Worm (Caenorhabditis elegans): Measurements from ENCODE around the gene K07D4.9.

Gene K07D4.9

ce11 chrII:4007972-4008371, 20.4 kb upstream of the K07D4.9 start:
- TF ChIP-seq snpc-3.4 (tag; optimal IDR thresholded peaks at IDR 0.05) (no peak), aptf-2 (GFP tag; conservative IDR thresholded peaks at IDR 0.05) (no peak), ztf-26 (tag; optimal IDR thresholded peaks at IDR 0.05) (no peak), zfh-2 (GFP tag; conservative IDR thresholded peaks at IDR 0.05) (peak; percentile 78), lsl-1 (GFP tag; optimal IDR thresholded peaks at IDR 0.05) (no peak), C06A6.2 (GFP tag; conservative IDR thresholded peaks at IDR 0.05) (no peak), egl-44 (GFP tag; IDR thresholded peaks at IDR 0.05) (no peak), sea-2 (GFP tag; IDR thresholded peaks at IDR 0.05) (0 out of 2 replicates have a peak, but pooled peaks have one; percentile 43), bed-2 (GFP tag; IDR thresholded peaks at IDR 0.05) (no peak), egrh-3 (GFP tag; IDR thresholded peaks at IDR 0.05) (peak; percentile 37; the same call in 1 of the 2 replicates)

DNA sequence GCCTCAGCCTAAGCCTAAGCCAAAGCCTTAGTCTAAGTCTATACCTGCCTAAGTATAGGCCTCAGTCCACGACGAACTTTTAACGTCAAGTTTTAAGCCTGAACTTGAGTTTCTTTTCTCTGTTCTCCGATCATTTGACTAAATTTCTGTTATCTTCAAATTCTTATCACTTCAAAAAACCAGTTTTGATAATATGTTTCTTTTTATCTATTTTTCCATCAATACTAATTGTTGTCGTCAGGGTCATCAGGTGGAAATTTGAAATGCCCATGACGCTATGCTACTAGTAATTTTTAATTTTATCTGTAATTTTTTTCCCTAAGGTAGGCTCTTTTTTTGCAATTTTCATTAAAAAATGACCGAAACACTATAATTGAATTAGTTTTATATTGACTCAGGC, 16.9 kb upstream of the K07D4.9 start:
- TF ChIP-seq gei-17 (GFP tag; optimal IDR thresholded peaks at IDR 0.05) (no peak), ztf-28 (GFP tag; IDR thresholded peaks at IDR 0.05) (no peak), hlh-12 (tag; optimal IDR thresholded peaks at IDR 0.05) (no peak), hlh-26 (GFP tag; conservative IDR thresholded peaks at IDR 0.05) (no peak), xnd-1 (tag; optimal IDR thresholded peaks at IDR 0.05) (no peak), repo-1 (tag; optimal IDR thresholded peaks at IDR 0.05) (no peak), Y79H2A.3 (GFP tag; conservative IDR thresholded peaks at IDR 0.05) (no peak), egl-18 (GFP tag; IDR thresholded peaks at IDR 0.05) (no peak), ztf-3 (GFP tag; optimal IDR thresholded peaks at IDR 0.05) (no peak), lag-1 (GFP tag; IDR thresholded peaks at IDR 0.05) (no peak), F39B2.1 (GFP tag; IDR thresholded peaks at IDR 0.05) (no peak), F33H1.4 (GFP tag; IDR thresholded peaks at IDR 0.05) (no peak), B0261.1 (tag; optimal IDR thresholded peaks at IDR 0.05) (no peak), hrde-1 (tag; optimal IDR thresholded peaks at IDR 0.05; ENCODE audit: borderline replicate concordance) (no peak), ceh-91 (GFP tag; IDR thresholded peaks at IDR 0.05) (no peak), unc-62 (GFP tag; optimal IDR thresholded peaks at IDR 0.05) (no peak), madf-10 (tag; optimal IDR thresholded peaks at IDR 0.05) (no peak)

DNA sequence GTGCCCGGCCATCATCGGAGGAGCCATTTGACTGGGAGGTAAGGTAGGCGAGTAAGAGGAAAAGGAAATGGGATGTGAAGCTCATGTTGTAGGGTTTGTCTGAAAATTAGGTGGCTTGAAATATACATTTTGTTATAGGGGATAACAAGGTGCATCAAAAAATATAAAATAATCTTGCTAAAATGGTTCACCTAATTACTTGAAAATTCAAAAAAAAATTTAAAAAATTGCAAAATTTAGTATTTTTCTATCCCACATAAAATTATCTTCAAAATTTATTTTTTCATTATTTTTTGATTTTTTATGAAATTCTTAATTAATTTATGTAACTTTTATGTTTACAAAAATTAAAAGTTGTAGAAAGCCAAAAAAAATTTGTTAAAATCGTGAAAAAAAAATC, 9.8 kb upstream of the K07D4.9 start, which contains the start of gene K07D4.6:
Gene K07D4.6 (minus strand): TSS at position 101 of the 400 bp plus-strand sequence.
- TF ChIP-seq ccch-3 (GFP tag; optimal IDR thresholded peaks at IDR 0.05) (no peak), B0336.3 (GFP tag; IDR thresholded peaks at IDR 0.05) (no peak), fkh-3 (tag; optimal IDR thresholded peaks at IDR 0.05) (no peak), zfh-2 (GFP tag; conservative IDR thresholded peaks at IDR 0.05) (no peak), K11D2.4 (GFP tag; IDR thresholded peaks at IDR 0.05) (no peak), ekl-4 (GFP tag; IDR thresholded peaks at IDR 0.05) (no peak), F39B2.1 (GFP tag; IDR thresholded peaks at IDR 0.05) (no peak), snpc-4 (GFP tag; optimal IDR thresholded peaks at IDR 0.05) (no peak), snpc-4 (tag; optimal IDR thresholded peaks at IDR 0.05) (no peak)

DNA sequence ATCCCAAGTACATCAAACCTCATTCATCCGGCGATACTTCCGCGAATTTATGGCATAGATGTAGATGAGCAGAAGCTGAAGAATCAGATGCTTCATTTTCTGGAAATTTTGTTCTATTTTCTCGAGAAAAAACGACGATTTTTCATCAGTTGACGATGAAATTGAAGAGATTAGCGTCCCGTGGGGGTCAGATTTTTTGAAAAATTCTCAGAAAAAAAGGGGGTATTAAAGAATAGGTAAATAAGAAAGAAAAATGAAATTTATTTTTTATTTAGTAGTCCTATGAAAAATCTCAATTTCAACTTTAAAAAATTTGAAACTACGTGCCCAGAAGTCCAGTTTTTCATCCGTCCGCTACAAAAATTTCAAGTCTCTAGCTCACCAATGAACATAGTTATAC, 2.9 kb upstream of the K07D4.9 start, which contains the start of gene K07D4.5:
Gene K07D4.5 (minus strand): TSS at position 101 of the 400 bp plus-strand sequence.
- TF ChIP-seq rpc-1 (optimal IDR thresholded peaks at IDR 0.05) = no peak
- TF ChIP-seq rpc-1 (tag; optimal IDR thresholded peaks at IDR 0.05) = no peak
- no peak for TF ChIP-seq snpc-3.4 (tag; optimal IDR thresholded peaks at IDR 0.05)
- no peak for TF ChIP-seq zim-3 (tag; optimal IDR thresholded peaks at IDR 0.05)
- no peak for TF ChIP-seq ceh-40 (GFP tag; IDR thresholded peaks at IDR 0.05)
- TF ChIP-seq D2030.7 (GFP tag; IDR thresholded peaks at IDR 0.05) = no peak
- TF ChIP-seq hmg-20 (GFP tag; IDR thresholded peaks at IDR 0.05) = no peak
- no peak for TF ChIP-seq atf-7 (tag; optimal IDR thresholded peaks at IDR 0.05)

All from whole organism, young adult.